Fruit fly (Drosophila melanogaster): ENCODE results near the gene Cys.
A peak's percentile ranks its signal among the peaks of the same experiment; 100 is the strongest.

Cys gene

dm6 chr3R:14576511-14576691 is 7.0 kb upstream of the Cys start, which contains the start of gene CG44094:
TSS of gene CG44094 (minus strand) at chr3R:14576611.
- TF ChIP-seq h (optimal IDR thresholded peaks at IDR 0.05) (no peak), Sin3A (optimal IDR thresholded peaks at IDR 0.05) (no peak), ttk (optimal IDR thresholded peaks at IDR 0.05) (no peak), Myc (optimal IDR thresholded peaks at IDR 0.05) (no peak), psq (optimal IDR thresholded peaks at IDR 0.05) (no peak), insv (optimal IDR thresholded peaks at IDR 0.05) (no peak)

- no peak for TF ChIP-seq h (optimal IDR thresholded peaks at IDR 0.05)
- TF ChIP-seq psq (optimal IDR thresholded peaks at IDR 0.05), result peak; percentile 90
These were observed 6.3 kb upstream of the Cys start, which contains the start of gene CG7987 for dm6 chr3R:14575718-14576187. TSS of gene CG7987 (minus strand) at chr3R:14575887.

- TF ChIP-seq h (optimal IDR thresholded peaks at IDR 0.05) (no peak), psq (optimal IDR thresholded peaks at IDR 0.05) (no peak), Sin3A (optimal IDR thresholded peaks at IDR 0.05) (no peak), ttk (optimal IDR thresholded peaks at IDR 0.05) (no peak), insv (optimal IDR thresholded peaks at IDR 0.05) (no peak), Myc (optimal IDR thresholded peaks at IDR 0.05) (no peak)
These were observed 5.7 kb upstream of the Cys start for dm6 chr3R:14574962-14575717.

- TF ChIP-seq psq (optimal IDR thresholded peaks at IDR 0.05), result no peak
- no peak for TF ChIP-seq Sin3A (optimal IDR thresholded peaks at IDR 0.05)
- TF ChIP-seq ttk (optimal IDR thresholded peaks at IDR 0.05), result no peak
- TF ChIP-seq Myc (optimal IDR thresholded peaks at IDR 0.05), result no peak
- no peak for TF ChIP-seq insv (optimal IDR thresholded peaks at IDR 0.05)
- TF ChIP-seq h (optimal IDR thresholded peaks at IDR 0.05), result no peak
These were observed 825 bp downstream of the Cys start, which contains the start of gene CG8066 for dm6 chr3R:14568501-14569137. TSS of gene CG8066 (minus strand) at chr3R:14568847.

dm6 chr3R:14567796-14568195 is 1.6 kb downstream of the Cys start:
- no peak for TF ChIP-seq Myc (optimal IDR thresholded peaks at IDR 0.05)

- TF ChIP-seq Myc (optimal IDR thresholded peaks at IDR 0.05) (no peak), insv (optimal IDR thresholded peaks at IDR 0.05) (no peak), h (optimal IDR thresholded peaks at IDR 0.05) (no peak)
These were observed 2.1 kb downstream of the Cys start, which contains the start of gene CG31313 for dm6 chr3R:14567329-14567728. TSS of gene CG31313 (minus strand) at chr3R:14567429.

dm6 chr3R:14565065-14565977 is 4.1 kb downstream of the Cys start, which contains the start of gene CG14852:
TSS of gene CG14852 (plus strand) at chr3R:14565927.
- no peak for TF ChIP-seq insv (optimal IDR thresholded peaks at IDR 0.05)
- no peak for TF ChIP-seq h (optimal IDR thresholded peaks at IDR 0.05)
- no peak for TF ChIP-seq ttk (optimal IDR thresholded peaks at IDR 0.05)
- no peak for TF ChIP-seq Myc (optimal IDR thresholded peaks at IDR 0.05)
- no peak for TF ChIP-seq psq (optimal IDR thresholded peaks at IDR 0.05)
- TF ChIP-seq Sin3A (optimal IDR thresholded peaks at IDR 0.05), result no peak

- TF ChIP-seq Myc (optimal IDR thresholded peaks at IDR 0.05), result no peak
- no peak for TF ChIP-seq h (optimal IDR thresholded peaks at IDR 0.05)
- no peak for TF ChIP-seq Sin3A (optimal IDR thresholded peaks at IDR 0.05)
- no peak for TF ChIP-seq psq (optimal IDR thresholded peaks at IDR 0.05)
- TF ChIP-seq insv (optimal IDR thresholded peaks at IDR 0.05), result no peak
- TF ChIP-seq ttk (optimal IDR thresholded peaks at IDR 0.05), result no peak
These were observed 4.8 kb downstream of the Cys start, which contains the start of gene CG8087 for dm6 chr3R:14564705-14565064. TSS of gene CG8087 (minus strand) at chr3R:14564805.

- TF ChIP-seq h (optimal IDR thresholded peaks at IDR 0.05) (no peak), ttk (optimal IDR thresholded peaks at IDR 0.05) (no peak), insv (optimal IDR thresholded peaks at IDR 0.05) (no peak), psq (optimal IDR thresholded peaks at IDR 0.05) (no peak)
These were observed 7.4 kb downstream of the Cys start, which contains the start of gene CG14851 for dm6 chr3R:14562040-14562439. TSS of gene CG14851 (plus strand) at chr3R:14562340.

dm6 chr3R:14560635-14561034 is 8.8 kb downstream of the Cys start, which contains the start of gene Jig:
TSS of gene Jig (plus strand) at chr3R:14560935.
- TF ChIP-seq h (optimal IDR thresholded peaks at IDR 0.05) (no peak), psq (optimal IDR thresholded peaks at IDR 0.05) (no peak), ttk (optimal IDR thresholded peaks at IDR 0.05) (no peak), insv (optimal IDR thresholded peaks at IDR 0.05) (no peak), Myc (optimal IDR thresholded peaks at IDR 0.05) (no peak), Sin3A (optimal IDR thresholded peaks at IDR 0.05) (no peak)

- TF ChIP-seq ttk (optimal IDR thresholded peaks at IDR 0.05), result no peak
- no peak for TF ChIP-seq Myc (optimal IDR thresholded peaks at IDR 0.05)
- TF ChIP-seq h (optimal IDR thresholded peaks at IDR 0.05), result no peak
- TF ChIP-seq insv (optimal IDR thresholded peaks at IDR 0.05), result no peak
- TF ChIP-seq Sin3A (optimal IDR thresholded peaks at IDR 0.05), result no peak
- TF ChIP-seq psq (optimal IDR thresholded peaks at IDR 0.05), result no peak
These were observed 9.5 kb downstream of the Cys start, which contains the start of gene CG14854 for dm6 chr3R:14559954-14560353. TSS of gene CG14854 (minus strand) at chr3R:14560054.

- TF ChIP-seq psq (optimal IDR thresholded peaks at IDR 0.05) (no peak), ttk (optimal IDR thresholded peaks at IDR 0.05) (no peak), insv (optimal IDR thresholded peaks at IDR 0.05) (no peak), h (optimal IDR thresholded peaks at IDR 0.05) (no peak), Myc (optimal IDR thresholded peaks at IDR 0.05) (no peak), Sin3A (optimal IDR thresholded peaks at IDR 0.05) (no peak)
These were observed 11.0 kb downstream of the Cys start for dm6 chr3R:14558383-14558883.
